Worm (Caenorhabditis elegans) whole organism, late embryonic: ENCODE results near the gene K11H3.2.
"Not testable (repeated sequence)": the region's sequence is repeated elsewhere in the genome, so short reads cannot be mapped to it uniquely, and the experiment has no call there.

Source experiments
- F13H6.1 ChIP-seq: sonication (generic microtip); optimal IDR thresholded peaks from 2 replicates; lab custom pipeline; 2016; ENCODE audit warnings: missing genetic modification characterization, missing compliant biosample characterization
- ama-1 ChIP-seq: fragments of 150-350 bp; optimal IDR thresholded peaks from 2 replicates; lab custom pipeline; 2014
- elt-2 ChIP-seq: sonication (generic microtip); optimal IDR thresholded peaks from 2 replicates; lab custom pipeline; 2016; ENCODE audit warnings: missing genetic modification reagents, missing genetic modification characterization, missing compliant biosample characterization
- elt-4 ChIP-seq: sonication (generic microtip); optimal IDR thresholded peaks from 2 replicates; lab custom pipeline; 2016; ENCODE audit warnings: missing genetic modification characterization, missing compliant biosample characterization
- ets-4 ChIP-seq: sonication (generic microtip); optimal IDR thresholded peaks from 2 replicates; lab custom pipeline; 2016; ENCODE audit warnings: missing genetic modification characterization, missing compliant biosample characterization
- hlh-15 ChIP-seq: sonication (generic microtip); optimal IDR thresholded peaks from 2 replicates; lab custom pipeline; 2016; ENCODE audit warnings: missing genetic modification characterization, missing compliant biosample characterization
- lin-11 ChIP-seq: fragments of 200-800 bp; sonication (Bioruptor generic); optimal IDR thresholded peaks from 2 replicates; lab custom pipeline; 2018; ENCODE audit warnings: mild to moderate bottlenecking, missing genetic modification characterization, missing compliant biosample characterization
- mec-3 ChIP-seq: sonication (generic microtip); optimal IDR thresholded peaks from 2 replicates; lab custom pipeline; 2016; ENCODE audit warnings: borderline replicate concordance, missing genetic modification characterization, missing compliant biosample characterization
- nhr-11 ChIP-seq: fragments of 150-350 bp; optimal IDR thresholded peaks from 2 replicates; lab custom pipeline; 2014; ENCODE audit warnings: missing biosample characterization, missing genetic modification characterization
- pqm-1 ChIP-seq: sonication (generic microtip); optimal IDR thresholded peaks from 2 replicates; lab custom pipeline; 2016; ENCODE audit warnings: missing genetic modification characterization, missing compliant biosample characterization
- rnt-1 ChIP-seq: sonication (generic microtip); optimal IDR thresholded peaks from 2 replicates; lab custom pipeline; 2016; ENCODE audit warnings: missing genetic modification characterization, missing compliant biosample characterization
- sox-2 ChIP-seq: fragments of 200-800 bp; sonication (Bioruptor generic); IDR thresholded peaks from 2 replicates; pipeline ENCODE4 v1.3.6; 2022; ENCODE audit warnings: missing genetic modification reagents, missing genetic modification characterization, missing compliant biosample characterization
- sox-4 ChIP-seq: sonication (generic microtip); optimal IDR thresholded peaks from 2 replicates; lab custom pipeline; 2017; ENCODE audit warnings: mild to moderate bottlenecking, missing genetic modification characterization, inconsistent platforms, missing compliant biosample characterization
- tbx-2 ChIP-seq: sonication (generic microtip); optimal IDR thresholded peaks from 2 replicates; lab custom pipeline; 2016; ENCODE audit warnings: missing genetic modification characterization, missing compliant biosample characterization

DNA sequence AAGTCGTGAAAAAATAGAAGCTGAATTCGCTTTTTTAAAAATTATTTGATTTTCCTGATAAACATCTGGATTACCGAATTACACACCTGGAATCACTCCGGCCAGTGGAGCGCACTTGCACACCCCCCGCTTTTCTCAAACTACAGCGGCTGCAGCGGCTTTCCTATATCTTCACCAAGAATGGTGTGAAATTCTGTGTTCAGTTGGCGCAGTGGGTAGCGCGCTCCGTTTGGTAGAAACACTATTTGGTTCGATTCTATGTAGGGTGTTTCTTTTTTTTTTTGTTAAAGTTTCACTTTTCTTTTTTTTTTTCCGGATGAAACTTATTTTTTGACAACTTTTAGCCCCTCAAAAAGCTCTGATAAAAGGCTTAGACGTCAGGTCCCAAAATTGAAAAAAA, 2.9 kb downstream of the K11H3.2 start:
- not testable (repeated sequence) for TF ChIP-seq elt-2 (tag; lab: Kevin White, UChicago); sox-4 (tag; lab: Kevin White, UChicago); nhr-11; mec-3 (tag; lab: Kevin White, UChicago); elt-4; ama-1 (lab: Kevin White, UChicago); pqm-1 (tag; lab: Kevin White, UChicago); F13H6.1 (tag; lab: Kevin White, UChicago); tbx-2 (tag; lab: Kevin White, UChicago); lin-11; hlh-15; rnt-1 (tag; lab: Kevin White, UChicago); ets-4 (tag; lab: Kevin White, UChicago)
- peak; percentile 31; the same call in 1 of the 2 replicates for TF ChIP-seq sox-2
